Worm (Caenorhabditis elegans): ENCODE data around the gene F21C10.4.

The F21C10.4 gene

ce11 chrV:9126316-9126715, at the start of gene F21C10.4:
Gene F21C10.4 (plus strand): TSS chrV:9126616.
- TF ChIP-seq egl-27 (tag; optimal IDR thresholded peaks at IDR 0.05) = no peak
- no peak for TF ChIP-seq nhr-23 (tag; optimal IDR thresholded peaks at IDR 0.05)
- TF ChIP-seq pqm-1 (tag; optimal IDR thresholded peaks at IDR 0.05) = no peak
- no peak for TF ChIP-seq nhr-76 (tag; optimal IDR thresholded peaks at IDR 0.05)
- no peak for TF ChIP-seq nhr-11 (tag; optimal IDR thresholded peaks at IDR 0.05)
- no peak for TF ChIP-seq unc-62 (GFP tag; optimal IDR thresholded peaks at IDR 0.05)

- peak; percentile 56 for TF ChIP-seq nhr-23 (tag; optimal IDR thresholded peaks at IDR 0.05)
- no peak for TF ChIP-seq egl-5 (tag; optimal IDR thresholded peaks at IDR 0.05)
Measured at ce11 chrV:9078067-9078581, 48.3 kb upstream of the F21C10.4 start.

ce11 chrV:9078815-9079525, 47.4 kb upstream of the F21C10.4 start:
- TF ChIP-seq elt-2 (tag; optimal IDR thresholded peaks at IDR 0.05) = peak; percentile 95
- no peak for TF ChIP-seq snpc-4 (tag; optimal IDR thresholded peaks at IDR 0.05)
- peak; percentile 8 for TF ChIP-seq jun-1 (tag; optimal IDR thresholded peaks at IDR 0.05)
- TF ChIP-seq elt-3 (tag; optimal IDR thresholded peaks at IDR 0.05) = no peak
- no peak for TF ChIP-seq nhr-12 (tag; optimal IDR thresholded peaks at IDR 0.05)
- peak; percentile 46 for TF ChIP-seq nhr-43 (tag; optimal IDR thresholded peaks at IDR 0.05; ENCODE audit: poor library complexity, severe bottlenecking)
- TF ChIP-seq nhr-25 (tag; optimal IDR thresholded peaks at IDR 0.05) = peak; percentile 1
- TF ChIP-seq ceh-28 (tag; optimal IDR thresholded peaks at IDR 0.05) = no peak
- TF ChIP-seq lsy-12 (tag; optimal IDR thresholded peaks at IDR 0.05) = no peak
- peak; percentile 43 for TF ChIP-seq skn-1 (tag; optimal IDR thresholded peaks at IDR 0.05)
- TF ChIP-seq egl-5 (tag; optimal IDR thresholded peaks at IDR 0.05) = no peak
- no peak for TF ChIP-seq lin-15B (tag; optimal IDR thresholded peaks at IDR 0.05)
- no peak for TF ChIP-seq nhr-76 (tag; optimal IDR thresholded peaks at IDR 0.05)
- no peak for TF ChIP-seq R02D3.7 (tag; optimal IDR thresholded peaks at IDR 0.05)
- no peak for TF ChIP-seq daf-12 (tag; optimal IDR thresholded peaks at IDR 0.05)
- no peak for TF ChIP-seq aly-2 (tag; optimal IDR thresholded peaks at IDR 0.05)
- TF ChIP-seq pha-4 (tag; optimal IDR thresholded peaks at IDR 0.05) = no peak
- TF ChIP-seq elt-1 (tag; optimal IDR thresholded peaks at IDR 0.05) = no peak
- TF ChIP-seq mml-1 (tag; optimal IDR thresholded peaks at IDR 0.05) = no peak
- TF ChIP-seq fkh-2 (tag; optimal IDR thresholded peaks at IDR 0.05) = no peak
- peak; percentile 3 for TF ChIP-seq nfya-1 (tag; optimal IDR thresholded peaks at IDR 0.05; ENCODE audit: insufficient read depth)
- TF ChIP-seq mdl-1 (tag; optimal IDR thresholded peaks at IDR 0.05) = no peak
- no peak for TF ChIP-seq egl-27 (tag; optimal IDR thresholded peaks at IDR 0.05)
- peak; percentile 68 for TF ChIP-seq pqm-1 (tag; optimal IDR thresholded peaks at IDR 0.05)
- no peak for TF ChIP-seq tbx-2 (tag; optimal IDR thresholded peaks at IDR 0.05)

ce11 chrV:9079965-9080432, 46.4 kb upstream of the F21C10.4 start:
- TF ChIP-seq elt-2 (tag; optimal IDR thresholded peaks at IDR 0.05) (peak; percentile 99), sea-2 (GFP tag; optimal IDR thresholded peaks at IDR 0.05) (no peak), jun-1 (tag; optimal IDR thresholded peaks at IDR 0.05) (peak; percentile 68), pha-4 (tag; optimal IDR thresholded peaks at IDR 0.05) (peak; percentile 62), pqm-1 (tag; optimal IDR thresholded peaks at IDR 0.05) (peak; percentile 93)

ce11 chrV:9081410-9081809, 45.0 kb upstream of the F21C10.4 start:
- no peak for TF ChIP-seq ceh-9 (tag; optimal IDR thresholded peaks at IDR 0.05)
- TF ChIP-seq unc-39 (tag; optimal IDR thresholded peaks at IDR 0.05) = no peak
- TF ChIP-seq nfya-1 (tag; optimal IDR thresholded peaks at IDR 0.05; ENCODE audit: insufficient read depth) = peak; percentile 38
- no peak for TF ChIP-seq fos-1 (tag; optimal IDR thresholded peaks at IDR 0.05)
- no peak for TF ChIP-seq snpc-4 (tag; optimal IDR thresholded peaks at IDR 0.05)
- TF ChIP-seq nhr-28 (tag; optimal IDR thresholded peaks at IDR 0.05) = no peak
- peak; percentile 67 for TF ChIP-seq elt-2 (tag; optimal IDR thresholded peaks at IDR 0.05)
- no peak for TF ChIP-seq lin-39 (tag; optimal IDR thresholded peaks at IDR 0.05)
- peak; percentile 75 for TF ChIP-seq pha-4 (tag; optimal IDR thresholded peaks at IDR 0.05)
- TF ChIP-seq nhr-237 (tag; optimal IDR thresholded peaks at IDR 0.05) = no peak
- TF ChIP-seq jun-1 (tag; optimal IDR thresholded peaks at IDR 0.05) = peak; percentile 2
- TF ChIP-seq pqm-1 (tag; optimal IDR thresholded peaks at IDR 0.05) = peak; percentile 80
